Fruit fly (Drosophila melanogaster) whole organism, embryonic: ENCODE data around the gene CG10226.
A peak's percentile ranks its signal among the peaks of the same experiment; 100 is the strongest.

Source experiments
- Bgb ChIP-seq: fragments of 200-800 bp; sonication (Bioruptor generic); IDR thresholded peaks from 2 replicates; pipeline ENCODE4 v1.3.6; 2022; ENCODE audit warnings: missing biosample characterization, missing genetic modification characterization; ENCODE audit not compliant: partially characterized antibody
- CG11093 ChIP-seq: fragments of 200-800 bp; sonication (Bioruptor generic); IDR thresholded peaks from 3 replicates; pipeline ENCODE4 v1.3.6; 2022; ENCODE audit warnings: missing biosample characterization, missing genetic modification characterization
- CG12104 ChIP-seq: fragments of 200-800 bp; sonication (Bioruptor generic); optimal IDR thresholded peaks from 3 replicates; lab custom pipeline; 2016; ENCODE audit warnings: missing biosample characterization, missing genetic modification characterization
- CG12236 ChIP-seq: fragments of 200-800 bp; sonication (Bioruptor generic); optimal IDR thresholded peaks from 2 replicates; lab custom pipeline; 2016; ENCODE audit warnings: missing biosample characterization, missing genetic modification characterization
- CG12659 ChIP-seq: fragments of 200-800 bp; sonication (Bioruptor generic); optimal IDR thresholded peaks from 3 replicates; lab custom pipeline; 2017; ENCODE audit warnings: mild to moderate bottlenecking, missing biosample characterization, missing genetic modification reagents, missing genetic modification characterization
- CG13287 ChIP-seq: fragments of 200-800 bp; sonication (Bioruptor generic); IDR thresholded peaks from 2 replicates; pipeline ENCODE4 v1.3.6; 2022; ENCODE audit warnings: missing biosample characterization, missing genetic modification characterization; ENCODE audit not compliant: partially characterized antibody
- CG14014 ChIP-seq: fragments of 200-800 bp; sonication (Bioruptor generic); IDR thresholded peaks from 2 replicates; pipeline ENCODE4 v1.3.6; 2022; ENCODE audit warnings: missing biosample characterization, missing genetic modification characterization
- CG14050 ChIP-seq: fragments of 200-800 bp; sonication (Bioruptor generic); IDR thresholded peaks from 3 replicates; pipeline ENCODE4 v1.3.6; 2022; ENCODE audit warnings: missing biosample characterization, missing genetic modification characterization
- CG14860 ChIP-seq: fragments of 200-800 bp; sonication (Bioruptor generic); IDR thresholded peaks from 3 replicates; pipeline ENCODE4 v1.3.6; 2022; ENCODE audit warnings: missing biosample characterization, missing genetic modification characterization; ENCODE audit not compliant: partially characterized antibody
- CG15073 ChIP-seq: fragments of 200-800 bp; sonication (Bioruptor generic); optimal IDR thresholded peaks from 2 replicates; lab custom pipeline; 2016; ENCODE audit warnings: missing biosample characterization, missing genetic modification characterization
- CG1529 ChIP-seq: fragments of 200-800 bp; sonication (Bioruptor generic); optimal IDR thresholded peaks from 3 replicates; lab custom pipeline; 2018; ENCODE audit warnings: missing biosample characterization, missing genetic modification characterization
- CG15514 ChIP-seq: fragments of 200-800 bp; sonication (Bioruptor generic); optimal IDR thresholded peaks from 3 replicates; lab custom pipeline; 2017; ENCODE audit warnings: missing biosample characterization, missing genetic modification characterization, mild to moderate bottlenecking, moderate library complexity, missing genetic modification reagents
- CG16815 ChIP-seq: fragments of 200-800 bp; sonication (Bioruptor generic); optimal IDR thresholded peaks from 3 replicates; lab custom pipeline; 2017; ENCODE audit warnings: missing biosample characterization, mild to moderate bottlenecking, missing genetic modification characterization
- CG17186 ChIP-seq: fragments of 200-800 bp; sonication (Bioruptor generic); optimal IDR thresholded peaks from 3 replicates; lab custom pipeline; 2017; ENCODE audit warnings: missing biosample characterization, missing genetic modification reagents, missing genetic modification characterization
- CG17912 ChIP-seq: fragments of 200-800 bp; sonication (Bioruptor generic); optimal IDR thresholded peaks from 2 replicates; lab custom pipeline; 2018; ENCODE audit warnings: missing biosample characterization, mild to moderate bottlenecking, missing genetic modification characterization
- CG2199 ChIP-seq: fragments of 200-800 bp; sonication (Bioruptor generic); IDR thresholded peaks from 3 replicates; pipeline ENCODE4 v1.3.6; 2022; ENCODE audit warnings: missing biosample characterization, missing genetic modification characterization
- CG30403 ChIP-seq: fragments of 200-800 bp; sonication (Bioruptor generic); optimal IDR thresholded peaks from 3 replicates; lab custom pipeline; 2016; ENCODE audit warnings: missing biosample characterization, missing genetic modification characterization
- CG30431 ChIP-seq: fragments of 200-800 bp; sonication (Bioruptor generic); optimal IDR thresholded peaks from 2 replicates; lab custom pipeline; 2017; ENCODE audit warnings: missing biosample characterization, missing genetic modification characterization
- CG31388 ChIP-seq: fragments of 200-800 bp; sonication (Bioruptor generic); optimal IDR thresholded peaks from 2 replicates; lab custom pipeline; 2016; ENCODE audit warnings: missing biosample characterization, missing genetic modification characterization
- CG4328 ChIP-seq: fragments of 200-800 bp; sonication (Bioruptor generic); optimal IDR thresholded peaks from 3 replicates; lab custom pipeline; 2017; ENCODE audit warnings: missing biosample characterization, missing genetic modification reagents, missing genetic modification characterization
- CG4820 ChIP-seq: fragments of 200-800 bp; sonication (Bioruptor generic); optimal IDR thresholded peaks from 3 replicates; lab custom pipeline; 2016; ENCODE audit warnings: missing biosample characterization, missing genetic modification characterization
- CG4854 ChIP-seq: fragments of 200-800 bp; sonication (Bioruptor generic); optimal IDR thresholded peaks from 2 replicates; lab custom pipeline; 2016; ENCODE audit warnings: missing biosample characterization, missing genetic modification characterization, inconsistent platforms
- CG8765 ChIP-seq: fragments of 200-800 bp; sonication (Bioruptor generic); IDR thresholded peaks from 2 replicates; pipeline ENCODE4 v1.3.6; 2022; ENCODE audit warnings: missing biosample characterization, missing genetic modification characterization
- CTCF ChIP-seq: fragments of 200-800 bp; sonication (Bioruptor generic); optimal IDR thresholded peaks from 2 replicates; lab custom pipeline; 2017; ENCODE audit warnings: missing biosample characterization, mild to moderate bottlenecking, missing genetic modification characterization, moderate library complexity
- ERR ChIP-seq: fragments of 200-800 bp; sonication (Bioruptor generic); optimal IDR thresholded peaks from 2 replicates; lab custom pipeline; 2016; ENCODE audit warnings: missing biosample characterization, missing genetic modification characterization
- Hr51 ChIP-seq, 2 experiments: fragments of 200-800 bp; sonication (Bioruptor generic); optimal IDR thresholded peaks; 2 replicates in 1 of 2; 3 replicates in 1 of 2; lab custom pipeline; 2016 to 2018; ENCODE audit warnings: missing biosample characterization in 2 of 2, missing genetic modification characterization in 2 of 2, mild to moderate bottlenecking in 1 of 2, moderate library complexity in 1 of 2
- Hr78 ChIP-seq, 2 experiments: fragments of 200-800 bp in 1 of 2; fragments of >200 bp in 1 of 2; sonication (Bioruptor generic) in 1 of 2; optimal IDR thresholded peaks; 2 replicates each; lab custom pipeline; 2017 to 2019; ENCODE audit warnings: missing biosample characterization in 2 of 2, missing genetic modification characterization in 2 of 2, mild to moderate bottlenecking in 1 of 2, moderate library complexity in 1 of 2
- MESR4 ChIP-seq: fragments of 200-800 bp; sonication (Bioruptor generic); optimal IDR thresholded peaks from 2 replicates; lab custom pipeline; 2018; ENCODE audit warnings: missing biosample characterization, mild to moderate bottlenecking, missing genetic modification characterization, moderate library complexity
- Mes4 ChIP-seq: fragments of 200-800 bp; sonication (Bioruptor generic); optimal IDR thresholded peaks from 2 replicates; lab custom pipeline; 2016; ENCODE audit warnings: missing biosample characterization, missing genetic modification characterization
- Nf-YB ChIP-seq: fragments of 200-800 bp; sonication (Bioruptor generic); optimal IDR thresholded peaks from 3 replicates; lab custom pipeline; 2019; ENCODE audit warnings: missing biosample characterization, mild to moderate bottlenecking, missing genetic modification characterization, moderate library complexity
- Pdp1 ChIP-seq, 2 experiments: fragments of 200-800 bp; sonication (Bioruptor generic); optimal IDR thresholded peaks; 3 replicates each; lab custom pipeline; 2016; ENCODE audit warnings: missing biosample characterization in 2 of 2, missing genetic modification characterization in 2 of 2, mild to moderate bottlenecking in 1 of 2, moderate library complexity in 1 of 2
- Sin3A ChIP-seq: fragments of >200 bp; optimal IDR thresholded peaks from 2 replicates; lab custom pipeline; 2018
- Sry-δ ChIP-seq: fragments of 200-800 bp; sonication (Bioruptor generic); optimal IDR thresholded peaks from 2 replicates; lab custom pipeline; 2016; ENCODE audit warnings: missing biosample characterization, missing genetic modification characterization
- ara ChIP-seq: fragments of 200-800 bp; sonication (Bioruptor generic); IDR thresholded peaks from 2 replicates; pipeline ENCODE4 v1.3.6; 2022; ENCODE audit warnings: missing biosample characterization, missing genetic modification characterization
- ato ChIP-seq: fragments of 200-800 bp; sonication (Bioruptor generic); IDR thresholded peaks from 2 replicates; pipeline ENCODE4 v1.3.6; 2022; ENCODE audit warnings: missing biosample characterization, missing genetic modification characterization; ENCODE audit not compliant: partially characterized antibody
- bbx ChIP-seq: fragments of 200-800 bp; sonication (Bioruptor generic); IDR thresholded peaks from 2 replicates; pipeline ENCODE4 v1.3.6; 2022; ENCODE audit warnings: missing biosample characterization, missing genetic modification characterization; ENCODE audit not compliant: partially characterized antibody
- caup ChIP-seq: fragments of 200-800 bp; sonication (Bioruptor generic); optimal IDR thresholded peaks from 3 replicates; lab custom pipeline; 2017; ENCODE audit warnings: missing biosample characterization, mild to moderate bottlenecking, missing genetic modification characterization, moderate library complexity; ENCODE audit not compliant: severe bottlenecking
- fd3F ChIP-seq: fragments of 200-800 bp; sonication (Bioruptor generic); optimal IDR thresholded peaks from 2 replicates; lab custom pipeline; 2018; ENCODE audit warnings: missing biosample characterization, mild to moderate bottlenecking, missing genetic modification characterization, moderate library complexity
- gcm2 ChIP-seq: fragments of 200-800 bp; sonication (Bioruptor generic); optimal IDR thresholded peaks from 2 replicates; lab custom pipeline; 2016; ENCODE audit warnings: missing biosample characterization, missing genetic modification characterization
- gfzf ChIP-seq: fragments of 200-800 bp; sonication (Bioruptor generic); optimal IDR thresholded peaks from 2 replicates; lab custom pipeline; 2016; ENCODE audit warnings: missing biosample characterization, mild to moderate bottlenecking, missing genetic modification characterization, moderate library complexity
- lola ChIP-seq, 3 experiments: fragments of >200 bp in 2 of 3; fragments of 200-800 bp in 1 of 3; sonication (Bioruptor generic) in 1 of 3; optimal IDR thresholded peaks; 2 replicates each; lab custom pipeline; 2017 to 2019; ENCODE audit warnings: missing biosample characterization in 3 of 3, missing genetic modification characterization in 3 of 3, mild to moderate bottlenecking in 1 of 3, moderate library complexity in 1 of 3
- onecut ChIP-seq: fragments of 200-800 bp; sonication (Bioruptor generic); IDR thresholded peaks from 2 replicates; pipeline ENCODE4 v1.3.6; 2022; ENCODE audit warnings: missing biosample characterization, missing genetic modification characterization
- pb ChIP-seq: fragments of 200-800 bp; sonication (Bioruptor generic); optimal IDR thresholded peaks from 3 replicates; lab custom pipeline; 2016; ENCODE audit warnings: missing biosample characterization, missing genetic modification characterization
- repo ChIP-seq: fragments of 200-800 bp; sonication (Bioruptor generic); optimal IDR thresholded peaks from 2 replicates; lab custom pipeline; 2016; ENCODE audit warnings: missing biosample characterization, missing genetic modification characterization
- sug ChIP-seq: fragments of 200-800 bp; optimal IDR thresholded peaks from 2 replicates; lab custom pipeline; 2019; ENCODE audit warnings: missing biosample characterization, mild to moderate bottlenecking, missing genetic modification characterization, moderate library complexity
- tna ChIP-seq: fragments of 200-800 bp; sonication (Bioruptor generic); IDR thresholded peaks from 2 replicates; pipeline ENCODE4 v1.3.6; 2022; ENCODE audit warnings: missing biosample characterization, missing genetic modification characterization; ENCODE audit not compliant: partially characterized antibody
- twi ChIP-seq: fragments of 200-800 bp; optimal IDR thresholded peaks from 2 replicates; lab custom pipeline; 2019; ENCODE audit warnings: missing biosample characterization, mild to moderate bottlenecking, missing genetic modification characterization, moderate library complexity

CG10226 gene

DNA sequence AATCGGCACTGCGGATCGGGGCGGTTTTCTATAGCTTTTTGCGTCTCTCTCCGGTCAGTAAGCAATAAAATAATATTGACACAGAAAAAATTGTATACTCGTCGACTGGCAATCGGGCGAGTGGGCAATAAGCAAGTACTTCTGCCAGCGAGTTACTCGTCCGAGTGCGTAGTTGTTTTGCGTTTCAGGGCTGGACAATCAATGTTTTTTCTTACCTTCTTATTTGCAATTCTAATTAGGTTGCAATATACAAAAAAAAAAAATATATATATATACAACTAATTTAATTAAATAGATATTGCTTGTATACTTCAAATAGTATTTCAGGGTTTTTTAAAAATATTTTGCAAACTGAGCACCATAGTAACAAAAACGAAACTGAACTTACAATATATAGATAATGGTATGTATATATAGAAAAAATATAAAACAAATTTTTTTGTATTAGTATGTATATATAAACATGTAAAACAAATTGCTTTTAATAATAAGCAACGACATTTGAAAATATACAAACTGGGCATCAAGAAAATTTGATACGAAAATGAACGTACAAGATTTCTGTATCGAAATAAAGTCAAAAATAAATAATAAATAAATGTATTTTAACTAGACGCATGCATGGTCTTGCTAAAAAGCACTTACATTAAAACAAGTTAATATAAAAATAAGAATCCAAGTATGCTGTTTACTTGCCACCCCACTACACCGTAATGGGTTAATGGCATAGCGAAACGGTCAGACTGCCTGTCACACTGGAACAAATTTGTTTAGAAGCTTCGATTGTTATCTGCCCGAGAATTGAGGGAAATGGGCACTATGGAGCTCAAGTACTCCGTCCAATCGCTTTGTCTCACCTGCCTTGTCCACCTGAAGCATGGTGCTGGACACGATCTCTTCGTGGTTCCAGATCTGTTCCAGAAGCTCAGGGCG is 50.6 kb downstream of the CG10226 start, which contains the start of the genes D19A and CG7386 (continued):
- no peak for TF ChIP-seq tna
- TF ChIP-seq Mes4 (GFP tag; lab: Kevin White, UChicago): no peak
- TF ChIP-seq CG4854 (GFP tag; lab: Kevin White, UChicago): no peak
- peak; percentile 55 for TF ChIP-seq CG30403 (GFP tag; lab: Kevin White, UChicago)
- peak; percentile 33; the same call in 1 of the 2 replicates for TF ChIP-seq ara (GFP tag; lab: Robert Waterston, UW)
- TF ChIP-seq CTCF (GFP tag; lab: Kevin White, UChicago): no peak
- TF ChIP-seq CG12104: peak; percentile 7
- no peak for TF ChIP-seq CG17912 (GFP tag; lab: Kevin White, UChicago)
- TF ChIP-seq CG30431 (GFP tag; lab: Kevin White, UChicago): no peak
- peak; percentile 25 for TF ChIP-seq CG4328 (GFP tag; lab: Kevin White, UChicago)
- peak; percentile 76 for TF ChIP-seq CG15514 (GFP tag; lab: Kevin White, UChicago)
- TF ChIP-seq sug: peak; percentile 25
- peak; percentile 17 to 49 for TF ChIP-seq Hr51 (GFP tag; optimal IDR thresholded peaks at IDR 0.05; lab: Kevin White, UChicago)
- TF ChIP-seq Sry-δ (GFP tag; lab: Kevin White, UChicago): peak; percentile 22
- peak; percentile 18; the same call in 1 of the 2 replicates for TF ChIP-seq CG13287 (GFP tag; lab: Robert Waterston, UW)
- peak; percentile 3 for TF ChIP-seq fd3F
- TF ChIP-seq repo (GFP tag; lab: Kevin White, UChicago): peak; percentile 6
- no peak for TF ChIP-seq CG17186
- TF ChIP-seq CG1529: no peak
- no peak for TF ChIP-seq CG12236 (GFP tag; lab: Kevin White, UChicago)
- TF ChIP-seq Nf-YB: peak; percentile 29
- peak; percentile 12 for TF ChIP-seq CG16815 (GFP tag; lab: Kevin White, UChicago)
- peak; percentile 46 for TF ChIP-seq pb
- TF ChIP-seq MESR4 (GFP tag; lab: Kevin White, UChicago): peak; percentile 78
- TF ChIP-seq CG11093 (GFP tag; lab: Robert Waterston, UW): peak; percentile 53; the same call in 2 of the 3 replicates
- TF ChIP-seq bbx (GFP tag; lab: Robert Waterston, UW): 0 out of 2 replicates have a peak, but pooled peaks have one; percentile 36
- TF ChIP-seq ato: no peak
- peak; percentile 57 for TF ChIP-seq onecut
- TF ChIP-seq ERR (GFP tag; lab: Kevin White, UChicago): peak; percentile 2
- 0 out of 3 replicates have a peak, but pooled peaks have one; percentile 17 for TF ChIP-seq CG2199 (GFP tag; lab: Robert Waterston, UW)
- TF ChIP-seq twi: no peak
- peak; percentile 35; the same call in 1 of the 2 replicates for TF ChIP-seq Bgb (GFP tag; lab: Robert Waterston, UW)
- TF ChIP-seq gcm2 (GFP tag; lab: Kevin White, UChicago): peak; percentile 49
- TF ChIP-seq lola (GFP tag; optimal IDR thresholded peaks at IDR 0.05; lab: Kevin White, UChicago): peak in 1 of 3 experiments; percentile 15
- TF ChIP-seq CG14860: no peak
- no peak for TF ChIP-seq CG8765 (GFP tag; lab: Robert Waterston, UW)
- no peak for TF ChIP-seq CG15073 (GFP tag; lab: Kevin White, UChicago)
- TF ChIP-seq CG31388 (GFP tag; lab: Kevin White, UChicago): no peak
- TF ChIP-seq Sin3A (lab: Kevin White, UChicago): no peak
- TF ChIP-seq Hr78 (GFP tag; optimal IDR thresholded peaks at IDR 0.05; lab: Kevin White, UChicago): no peak
- peak; percentile 63; the same call in 1 of the 2 replicates for TF ChIP-seq CG14014 (GFP tag; lab: Robert Waterston, UW)
- TF ChIP-seq CG12659 (GFP tag; lab: Kevin White, UChicago): peak; percentile 49
- peak; percentile 49 for TF ChIP-seq caup (GFP tag; lab: Kevin White, UChicago)
- peak; percentile 30 to 41 for TF ChIP-seq Pdp1 (GFP tag; optimal IDR thresholded peaks at IDR 0.05; lab: Kevin White, UChicago)
- peak; percentile 8 for TF ChIP-seq gfzf (GFP tag; lab: Kevin White, UChicago)
- peak; percentile 47 for TF ChIP-seq CG14050 (GFP tag; lab: Robert Waterston, UW)
- peak; percentile 13 for TF ChIP-seq CG4820 (GFP tag; lab: Kevin White, UChicago)
